Fruit fly (Drosophila melanogaster): ENCODE data around the gene CG34130.

CG34130 gene

dm6 chr3R:26181991-26182390, 7.8 kb downstream of the CG34130 start:
- TF ChIP-seq CG17801 (GFP tag; optimal IDR thresholded peaks at IDR 0.05; ENCODE audit: partially characterized antibody), result no peak

DNA sequence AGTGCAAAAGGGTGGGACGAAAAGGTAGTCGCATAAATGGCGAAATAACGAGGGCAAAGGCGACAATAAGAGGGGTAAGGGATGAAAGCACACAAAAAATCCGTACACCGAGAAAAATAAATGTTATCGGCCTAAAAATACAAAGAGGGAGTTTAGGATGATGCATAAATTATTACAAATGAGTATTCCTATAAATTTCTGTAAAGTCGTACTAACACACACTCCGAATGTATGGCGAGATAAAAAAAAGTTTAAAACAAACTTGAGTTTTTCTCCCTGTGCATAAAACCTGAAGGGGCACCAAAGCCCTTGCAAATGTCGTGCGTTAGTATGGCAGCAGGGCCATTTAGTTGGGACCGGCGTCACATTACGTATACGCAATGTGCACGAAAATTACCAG, 17.7 kb downstream of the CG34130 start:
- TF ChIP-seq CG17801 (GFP tag; optimal IDR thresholded peaks at IDR 0.05; ENCODE audit: partially characterized antibody), result no peak

dm6 chr3R:26170644-26171043, 19.1 kb downstream of the CG34130 start, which contains the start of gene CG31323:
CG31323 (plus strand) TSS chr3R:26170847.
- TF ChIP-seq CG17801 (GFP tag; optimal IDR thresholded peaks at IDR 0.05; ENCODE audit: partially characterized antibody), result no peak

Measured in ovary, adult (tissue).